Worm (Caenorhabditis elegans) whole organism, young adult: ENCODE results near the gene tbc-6.

Source experiments
- F57A8.1 ChIP-seq: fragments of 200-800 bp; sonication (Bioruptor generic); optimal IDR thresholded peaks from 2 replicates; lab custom pipeline; 2018; ENCODE audit warnings: mild to moderate bottlenecking, missing genetic modification characterization, moderate library complexity, missing compliant biosample characterization
- F57C9.4 ChIP-seq: sonication (generic microtip); optimal IDR thresholded peaks from 2 replicates; lab custom pipeline; 2017; ENCODE audit warnings: mild to moderate bottlenecking, missing genetic modification characterization, missing compliant biosample characterization
- aptf-3 ChIP-seq: fragments of 200-800 bp; sonication (Bioruptor generic); IDR thresholded peaks from 2 replicates; pipeline ENCODE4 v1.3.6; 2022; ENCODE audit warnings: missing genetic modification characterization, missing compliant biosample characterization
- attf-5 ChIP-seq: fragments of 200-800 bp; sonication (Bioruptor generic); optimal IDR thresholded peaks from 2 replicates; lab custom pipeline; 2018; ENCODE audit warnings: mild to moderate bottlenecking, missing genetic modification characterization, missing compliant biosample characterization
- bed-2 ChIP-seq: fragments of 200-800 bp; sonication (Bioruptor generic); IDR thresholded peaks from 2 replicates; pipeline ENCODE4 v1.3.6; 2022; ENCODE audit warnings: missing genetic modification reagents, missing genetic modification characterization, missing compliant biosample characterization
- egl-44 ChIP-seq: fragments of 200-800 bp; sonication (Bioruptor generic); IDR thresholded peaks from 2 replicates; pipeline ENCODE4 v1.3.6; 2022; ENCODE audit warnings: missing genetic modification reagents, missing genetic modification characterization, missing compliant biosample characterization
- hsf-1 ChIP-seq: fragments of 200-800 bp; sonication (Bioruptor generic); IDR thresholded peaks from 2 replicates; pipeline ENCODE4 v1.3.6; 2022; ENCODE audit warnings: missing genetic modification reagents, missing genetic modification characterization, missing compliant biosample characterization
- lin-54 ChIP-seq: fragments of 200-800 bp; sonication (Bioruptor generic); optimal IDR thresholded peaks from 2 replicates; lab custom pipeline; 2018; ENCODE audit warnings: mild to moderate bottlenecking, missing genetic modification characterization, missing compliant biosample characterization
- lsl-1 ChIP-seq: fragments of 200-800 bp; sonication (Bioruptor generic); optimal IDR thresholded peaks from 2 replicates; lab custom pipeline; 2018; ENCODE audit warnings: mild to moderate bottlenecking, missing genetic modification characterization, moderate library complexity, missing compliant biosample characterization
- pha-4 ChIP-seq: fragments of 150-350 bp; sonication (generic microtip); optimal IDR thresholded peaks from 2 replicates; lab custom pipeline; 2014; ENCODE audit warnings: missing biosample characterization, missing genetic modification reagents, missing genetic modification characterization
- repo-1 ChIP-seq: sonication (generic microtip); optimal IDR thresholded peaks from 2 replicates; lab custom pipeline; 2017; ENCODE audit warnings: mild to moderate bottlenecking, missing genetic modification characterization, missing compliant biosample characterization
- sptf-2 ChIP-seq: fragments of 200-800 bp; sonication (Bioruptor generic); optimal IDR thresholded peaks from 2 replicates; lab custom pipeline; 2018; ENCODE audit warnings: mild to moderate bottlenecking, missing genetic modification characterization, missing compliant biosample characterization
- xnd-1 ChIP-seq: sonication (generic microtip); optimal IDR thresholded peaks from 2 replicates; lab custom pipeline; 2016; ENCODE audit warnings: missing genotype, missing genetic modification reagents, missing genetic modification characterization, missing compliant biosample characterization
- ztf-6 ChIP-seq: fragments of 200-800 bp; sonication (Bioruptor generic); IDR thresholded peaks from 2 replicates; pipeline ENCODE4 v1.3.6; 2022; ENCODE audit warnings: missing genetic modification reagents, missing genetic modification characterization, missing compliant biosample characterization

ce11 chrII:6800104-6800711 is 47.7 kb upstream of the tbc-6 start, which contains the start of gene F31E8.4:
- no peak for TF ChIP-seq xnd-1 (tag; lab: Kevin White, UChicago)
- TF ChIP-seq F57C9.4 (tag; lab: Kevin White, UChicago), result no peak
- no peak for TF ChIP-seq bed-2
- TF ChIP-seq ztf-6 (GFP tag; lab: Robert Waterston, UW), result no peak
- no peak for TF ChIP-seq egl-44 (GFP tag; lab: Robert Waterston, UW)
- no peak for TF ChIP-seq lsl-1 (GFP tag; lab: Kevin White, UChicago)
- no peak for TF ChIP-seq pha-4 (tag; lab: Kevin White, UChicago)
- TF ChIP-seq lin-54, result no peak
- no peak for TF ChIP-seq sptf-2 (GFP tag; lab: Kevin White, UChicago)
- TF ChIP-seq F57A8.1 (GFP tag; lab: Kevin White, UChicago), result no peak
- TF ChIP-seq attf-5, result no peak
- no peak for TF ChIP-seq hsf-1 (GFP tag; lab: Robert Waterston, UW)
- TF ChIP-seq aptf-3, result no peak
- no peak for TF ChIP-seq repo-1 (tag; lab: Kevin White, UChicago)
